Worm (Caenorhabditis elegans) whole organism, late embryonic: Measurements from ENCODE around the gene srx-46.

Experiments used
- ceh-48 ChIP-seq: sonication (generic microtip); optimal IDR thresholded peaks from 2 replicates; lab custom pipeline; 2016; ENCODE audit warnings: missing genetic modification characterization, inconsistent platforms, missing compliant biosample characterization
- dmd-4 ChIP-seq: sonication (generic microtip); optimal IDR thresholded peaks from 2 replicates; lab custom pipeline; 2016; ENCODE audit warnings: borderline replicate concordance, missing genetic modification characterization, missing compliant biosample characterization
- elt-2 ChIP-seq: sonication (generic microtip); optimal IDR thresholded peaks from 2 replicates; lab custom pipeline; 2016; ENCODE audit warnings: missing genetic modification reagents, missing genetic modification characterization, missing compliant biosample characterization
- hlh-15 ChIP-seq: sonication (generic microtip); optimal IDR thresholded peaks from 2 replicates; lab custom pipeline; 2016; ENCODE audit warnings: missing genetic modification characterization, missing compliant biosample characterization
- hlh-30 ChIP-seq: sonication (generic microtip); optimal IDR thresholded peaks from 2 replicates; lab custom pipeline; 2017; ENCODE audit warnings: antibody characterized with exemption, missing genetic modification characterization, missing compliant biosample characterization; ENCODE audit not compliant: insufficient read depth
- nfya-1 ChIP-seq: sonication (generic microtip); optimal IDR thresholded peaks from 2 replicates; lab custom pipeline; 2017; ENCODE audit warnings: missing genetic modification characterization, mild to moderate bottlenecking, missing compliant biosample characterization, antibody characterized with exemption, moderate library complexity
- nhr-232 ChIP-seq: sonication (generic microtip); optimal IDR thresholded peaks from 2 replicates; lab custom pipeline; 2016; ENCODE audit warnings: missing genetic modification characterization, missing compliant biosample characterization
- pag-3 ChIP-seq: sonication (generic microtip); optimal IDR thresholded peaks from 2 replicates; lab custom pipeline; 2016; ENCODE audit warnings: missing compliant biosample characterization, missing genetic modification characterization, borderline replicate concordance
- pqm-1 ChIP-seq: sonication (generic microtip); optimal IDR thresholded peaks from 2 replicates; lab custom pipeline; 2016; ENCODE audit warnings: missing genetic modification characterization, missing compliant biosample characterization
- rnt-1 ChIP-seq: sonication (generic microtip); optimal IDR thresholded peaks from 2 replicates; lab custom pipeline; 2016; ENCODE audit warnings: missing genetic modification characterization, missing compliant biosample characterization

DNA sequence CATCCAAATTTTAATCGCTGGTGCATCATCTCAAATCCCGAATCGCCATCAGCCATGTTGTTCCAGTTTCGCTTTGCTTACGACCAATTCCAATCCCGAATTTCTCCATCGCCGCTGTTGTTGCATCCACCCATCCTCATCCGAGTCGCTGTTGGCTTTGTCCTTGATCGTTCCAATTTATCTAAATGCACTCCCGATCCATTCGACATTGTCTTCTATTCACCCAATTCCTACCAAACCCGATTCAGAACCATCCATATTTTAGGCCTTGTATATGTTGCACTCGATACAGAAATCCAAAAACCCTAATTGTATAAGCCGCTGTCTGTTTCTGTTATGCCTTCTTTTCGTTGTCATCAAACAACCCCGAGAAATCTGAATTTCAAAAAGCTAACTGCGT lies 12.7 kb upstream of the srx-46 start:
- TF ChIP-seq nfya-1 (tag; lab: Kevin White, UChicago) (no peak), pqm-1 (tag; lab: Kevin White, UChicago) (no peak), elt-2 (tag; lab: Kevin White, UChicago) (no peak), dmd-4 (tag; lab: Kevin White, UChicago) (no peak), ceh-48 (tag; lab: Kevin White, UChicago) (no peak), pag-3 (tag; lab: Kevin White, UChicago) (no peak), hlh-30 (tag; lab: Kevin White, UChicago) (no peak), hlh-15 (tag; lab: Kevin White, UChicago) (no peak), rnt-1 (no peak), nhr-232 (no peak)
